Worm (Caenorhabditis elegans): ENCODE data around the gene C42C1.8.
"Not testable (repeated sequence)": the region's sequence is repeated elsewhere in the genome, so short reads cannot be mapped to it uniquely, and the experiment has no call there.

- not testable (repeated sequence) for TF ChIP-seq ceh-43 (GFP tag; optimal IDR thresholded peaks at IDR 0.05); lin-13 (tag; optimal IDR thresholded peaks at IDR 0.05)
Measured at ce11 chrIV:12326932-12327331, 36.1 kb downstream of the C42C1.8 start, which contains the start of gene F19B6.3.
